Worm (Caenorhabditis elegans) whole organism, midembryonic: Measurements from ENCODE around the gene B0334.5.

Experiments used
- T22C8.4 ChIP-seq: fragments of 200-800 bp; sonication (Bioruptor generic); IDR thresholded peaks from 2 replicates; pipeline ENCODE4 v1.3.6; 2022; ENCODE audit warnings: missing genetic modification characterization, missing compliant biosample characterization
- klf-2 ChIP-seq: fragments of 200-800 bp; sonication (Bioruptor generic); conservative IDR thresholded peaks from 2 replicates; pipeline ENCODE4 v1.3.6; 2022; ENCODE audit warnings: missing genetic modification reagents, missing genetic modification characterization, missing compliant biosample characterization
- med-1 ChIP-seq: sonication (generic microtip); optimal IDR thresholded peaks from 2 replicates; lab custom pipeline; 2017; ENCODE audit warnings: missing genetic modification characterization, mild to moderate bottlenecking, missing compliant biosample characterization, antibody characterized with exemption, missing genetic modification reagents; ENCODE audit not compliant: insufficient read depth

ce11 chrII:11514775-11515174, 17.3 kb downstream of the B0334.5 start, which contains the start of gene srh-44:
- TF ChIP-seq klf-2 (GFP tag; lab: Robert Waterston, UW), result no peak
- no peak for TF ChIP-seq med-1 (GFP tag; lab: Kevin White, UChicago)
- TF ChIP-seq T22C8.4 (GFP tag; lab: Robert Waterston, UW), result no peak
